Worm (Caenorhabditis elegans) whole organism, L2 larva: ENCODE data around the gene F34D10.9.

ENCODE experiments used
- ama-1 ChIP-seq: fragments of 150-350 bp; optimal IDR thresholded peaks from 2 replicates; lab custom pipeline; 2018; ENCODE audit warnings: inconsistent platforms
- elt-1 ChIP-seq: fragments of 150-350 bp; optimal IDR thresholded peaks from 2 replicates; lab custom pipeline; 2014; ENCODE audit warnings: missing biosample characterization, missing genetic modification characterization
- nhr-10 ChIP-seq: sonication (generic microtip); optimal IDR thresholded peaks from 2 replicates; lab custom pipeline; 2017; ENCODE audit warnings: missing biosample characterization, missing genetic modification characterization
- nhr-12 ChIP-seq: fragments of 150-350 bp; optimal IDR thresholded peaks from 2 replicates; lab custom pipeline; 2014; ENCODE audit warnings: missing biosample characterization, missing genetic modification characterization
- zag-1 ChIP-seq: fragments of 150-350 bp; optimal IDR thresholded peaks from 2 replicates; lab custom pipeline; 2014; ENCODE audit warnings: missing biosample characterization, missing genetic modification characterization

DNA sequence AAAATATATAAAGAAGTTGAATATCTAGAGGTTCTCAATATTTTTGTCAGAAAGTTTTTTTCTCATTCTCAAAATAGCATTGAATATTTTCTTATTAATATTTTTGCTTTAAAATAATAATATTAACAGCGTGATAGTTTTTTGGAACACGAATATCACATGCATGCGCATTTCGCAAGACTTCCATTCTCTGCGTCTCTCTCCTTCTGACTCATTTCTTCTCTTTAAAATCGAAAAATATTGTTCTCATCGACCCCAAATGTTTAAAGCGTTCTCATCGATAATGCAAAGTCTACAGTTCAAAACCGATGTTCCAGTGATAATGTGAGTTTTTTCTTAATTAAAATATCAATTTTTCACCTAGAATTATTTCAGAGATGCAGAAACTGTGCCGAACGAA lies 26.0 kb downstream of the F34D10.9 start, which contains the start of gene C14B1.3:
- TF ChIP-seq ama-1 (no peak), nhr-12 (no peak), elt-1 (tag; lab: Kevin White, UChicago) (no peak), zag-1 (no peak), nhr-10 (tag; lab: Kevin White, UChicago) (no peak)
